Fruit fly (Drosophila melanogaster): ENCODE data around the gene Srp54.
A peak's percentile ranks its signal among the peaks of the same experiment; 100 is the strongest.

The Srp54 gene

dm6 chr2L:9915011-9915850 is 2.5 kb downstream of the Srp54 start, which contains the start of gene yip2 (continued):
- TF ChIP-seq CG17568 (GFP tag; optimal IDR thresholded peaks at IDR 0.05) (peak; percentile 55), dmrt99B (tag; optimal IDR thresholded peaks at IDR 0.05) (peak; percentile 60), scrt (GFP tag; optimal IDR thresholded peaks at IDR 0.05) (peak; percentile 51), pfk (GFP tag; optimal IDR thresholded peaks at IDR 0.05) (peak; percentile 36), fd3F (GFP tag; optimal IDR thresholded peaks at IDR 0.05) (peak; percentile 41), fu2 (GFP tag; optimal IDR thresholded peaks at IDR 0.05) (peak; percentile 62), Max (GFP tag; optimal IDR thresholded peaks at IDR 0.05) (no peak), caup (GFP tag; optimal IDR thresholded peaks at IDR 0.05; ENCODE audit: severe bottlenecking) (peak; percentile 55), chinmo (GFP tag; IDR thresholded peaks at IDR 0.05; ENCODE audit: partially characterized antibody) (peak; percentile 94), CG8944 (GFP tag; optimal IDR thresholded peaks at IDR 0.05) (peak; percentile 21), CG15514 (GFP tag; optimal IDR thresholded peaks at IDR 0.05) (peak; percentile 63), shn (GFP tag; optimal IDR thresholded peaks at IDR 0.05) (peak; percentile 60), HHEX (GFP tag; optimal IDR thresholded peaks at IDR 0.05) (peak; percentile 43), H15 (GFP tag; IDR thresholded peaks at IDR 0.05) (peak; percentile 31; the same call in 1 of the 3 replicates), E2f2 (GFP tag; IDR thresholded peaks at IDR 0.05) (peak; percentile 49; the same call in 1 of the 2 replicates), pho (GFP tag; optimal IDR thresholded peaks at IDR 0.05) (peak; percentile 58), abd-A (tag; optimal IDR thresholded peaks at IDR 0.05) (no peak), Hmr (GFP tag; optimal IDR thresholded peaks at IDR 0.05) (peak; percentile 72), inv (GFP tag; IDR thresholded peaks at IDR 0.05; ENCODE audit: partially characterized antibody) (no peak), CG13624 (GFP tag; optimal IDR thresholded peaks at IDR 0.05) (peak; percentile 37), CG14441 (GFP tag; IDR thresholded peaks at IDR 0.05) (peak; percentile 49), ERR (GFP tag; optimal IDR thresholded peaks at IDR 0.05) (no peak), zfh2 (GFP tag; optimal IDR thresholded peaks at IDR 0.05) (peak; percentile 67), Fer2 (tag; optimal IDR thresholded peaks at IDR 0.05) (no peak), dati (GFP tag; IDR thresholded peaks at IDR 0.05) (peak; percentile 40; the same call in 1 of the 2 replicates), CG33557 (GFP tag; optimal IDR thresholded peaks at IDR 0.05) (no peak), CG30431 (GFP tag; optimal IDR thresholded peaks at IDR 0.05) (no peak), CG9932 (GFP tag; IDR thresholded peaks at IDR 0.05) (peak; percentile 71), Sox100B (GFP tag; optimal IDR thresholded peaks at IDR 0.05) (peak; percentile 56), Jarid2 (GFP tag; optimal IDR thresholded peaks at IDR 0.05) (peak; percentile 48), Optix (GFP tag; IDR thresholded peaks at IDR 0.05) (no peak; the same call in 2 of the 3 replicates), p53 (GFP tag; optimal IDR thresholded peaks at IDR 0.05) (no peak), az2 (GFP tag; optimal IDR thresholded peaks at IDR 0.05) (peak; percentile 53), so (GFP tag; IDR thresholded peaks at IDR 0.05) (peak; percentile 80; the same call in 2 of the 3 replicates), ken (GFP tag; IDR thresholded peaks at IDR 0.05) (no peak; the same call in 2 of the 3 replicates), Hr78 (GFP tag; optimal IDR thresholded peaks at IDR 0.05) (peak in 1 of 2 experiments; percentile 33), Chrac-16 (GFP tag; optimal IDR thresholded peaks at IDR 0.05) (peak; percentile 25), schlank (tag; optimal IDR thresholded peaks at IDR 0.05) (peak; percentile 21), jing (GFP tag; optimal IDR thresholded peaks at IDR 0.05) (no peak), Hr51 (GFP tag; optimal IDR thresholded peaks at IDR 0.05) (peak; percentile 20 to 77), B-H1 (GFP tag; IDR thresholded peaks at IDR 0.05) (no peak; the same call in 2 of the 3 replicates), B-H2 (GFP tag; optimal IDR thresholded peaks at IDR 0.05) (peak; percentile 66), Blimp-1 (GFP tag; optimal IDR thresholded peaks at IDR 0.05) (peak; percentile 42), jumu (GFP tag; optimal IDR thresholded peaks at IDR 0.05) (peak; percentile 56), C15 (GFP tag; IDR thresholded peaks at IDR 0.05) (no peak), phol (tag; optimal IDR thresholded peaks at IDR 0.05) (peak; percentile 53), CG6683 (GFP tag; optimal IDR thresholded peaks at IDR 0.05) (peak; percentile 36)

Measured in whole organism, embryonic.